Fruit fly (Drosophila melanogaster): Measurements from ENCODE around the gene neo.
A peak's percentile ranks its signal among the peaks of the same experiment; 100 is the strongest.

Gene neo

DNA sequence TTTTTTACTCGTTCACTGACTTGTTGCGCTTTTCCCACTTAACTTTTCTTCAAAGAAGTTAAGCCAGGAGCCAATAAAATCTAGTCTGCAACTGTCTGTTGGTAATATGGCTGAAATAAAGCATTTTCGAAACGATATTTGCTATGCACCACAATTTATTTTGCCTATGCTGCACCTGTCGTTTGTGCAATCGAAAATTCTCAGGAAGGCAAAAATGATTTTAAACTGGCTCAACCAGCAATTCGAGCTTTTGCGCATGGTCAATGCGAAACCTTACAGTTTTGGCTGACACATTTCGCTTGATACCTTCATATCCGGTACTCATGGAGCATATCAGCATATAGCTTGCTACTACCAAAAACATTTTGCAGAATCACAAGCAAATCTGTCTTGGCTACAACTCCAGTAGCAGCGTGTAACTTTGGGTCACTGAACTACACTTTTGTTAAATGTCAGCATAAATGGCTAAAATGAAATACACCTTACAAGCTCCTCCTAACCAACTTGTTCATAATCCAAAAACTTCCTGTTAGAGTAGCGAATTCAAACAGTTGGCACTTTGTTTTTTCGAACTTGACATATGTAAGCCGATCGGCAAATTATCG lies 20.9 kb downstream of the neo start:
- TF ChIP-seq CG33017 (tag; optimal IDR thresholded peaks at IDR 0.05) (no peak), tj (GFP tag; optimal IDR thresholded peaks at IDR 0.05) (peak; percentile 95), bab1 (GFP tag; optimal IDR thresholded peaks at IDR 0.05) (peak; percentile 56)

DNA sequence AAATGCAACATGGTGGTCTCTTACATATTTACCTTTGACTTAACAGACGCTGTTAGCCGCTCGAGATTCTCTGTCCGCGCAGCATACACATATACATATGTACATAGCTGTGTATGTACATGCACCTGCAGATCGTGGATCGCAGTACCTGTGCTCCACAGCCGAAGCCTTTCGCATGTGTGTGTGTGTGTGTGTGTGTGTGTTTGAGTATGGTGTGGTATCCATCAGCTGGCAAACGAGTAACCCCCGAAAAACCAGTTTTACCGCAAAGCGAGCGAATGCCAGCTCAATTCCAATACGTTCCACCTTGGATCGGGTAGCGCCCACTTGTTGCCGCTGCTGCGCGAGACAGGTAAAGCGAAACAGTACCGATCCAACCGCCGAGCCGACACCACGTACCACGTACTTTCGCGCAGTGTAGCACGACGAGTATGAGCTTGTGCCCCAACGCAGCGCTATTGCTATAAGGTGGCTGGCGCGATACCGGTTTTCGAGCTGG lies 22.4 kb downstream of the neo start, which contains the start of gene Cad99C:
Cad99C (plus strand) TSS at position 365 of the 499 bp plus-strand sequence.
- TF ChIP-seq ovo (GFP tag; optimal IDR thresholded peaks at IDR 0.05): peak; percentile 5
- TF ChIP-seq CG5204 (GFP tag; optimal IDR thresholded peaks at IDR 0.05): no peak
- peak; percentile 46 for TF ChIP-seq tj (GFP tag; optimal IDR thresholded peaks at IDR 0.05)

DNA sequence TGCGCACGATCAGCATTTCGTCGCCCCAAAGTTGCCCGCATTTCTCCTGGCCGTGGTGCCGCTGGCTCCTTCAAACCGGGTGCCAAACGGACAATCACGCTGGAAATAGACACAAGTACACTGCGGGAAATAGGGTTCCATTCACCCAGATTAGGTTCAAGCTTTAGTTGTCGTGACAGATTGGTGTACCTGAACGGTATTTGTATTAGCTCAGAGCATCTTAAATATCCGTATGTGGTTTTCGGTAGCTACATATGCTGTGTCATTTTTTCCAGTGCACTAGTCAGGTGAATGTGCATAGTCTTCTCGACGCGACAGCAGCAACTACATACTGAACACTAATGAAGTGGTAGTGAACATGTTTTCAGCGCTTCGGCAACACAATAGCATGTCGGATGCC lies 28.2 kb downstream of the neo start:
- TF ChIP-seq CG7101 (tag; optimal IDR thresholded peaks at IDR 0.05) (no peak), Clk (GFP tag; optimal IDR thresholded peaks at IDR 0.05) (no peak), CG7045 (GFP tag; optimal IDR thresholded peaks at IDR 0.05) (no peak), CG14711 (tag; optimal IDR thresholded peaks at IDR 0.05) (no peak), Crg-1 (GFP tag; optimal IDR thresholded peaks at IDR 0.05) (no peak), cic (GFP tag; optimal IDR thresholded peaks at IDR 0.05) (no peak), pad (GFP tag; optimal IDR thresholded peaks at IDR 0.05) (no peak), cnc (optimal IDR thresholded peaks at IDR 0.05) (no peak), kay (GFP tag; ENCODE audit: borderline replicate concordance) (no peak), Mnt (GFP tag; optimal IDR thresholded peaks at IDR 0.05) (no peak), toe (GFP tag; optimal IDR thresholded peaks at IDR 0.05) (no peak), Hr96 (GFP tag; optimal IDR thresholded peaks at IDR 0.05) (no peak)

DNA sequence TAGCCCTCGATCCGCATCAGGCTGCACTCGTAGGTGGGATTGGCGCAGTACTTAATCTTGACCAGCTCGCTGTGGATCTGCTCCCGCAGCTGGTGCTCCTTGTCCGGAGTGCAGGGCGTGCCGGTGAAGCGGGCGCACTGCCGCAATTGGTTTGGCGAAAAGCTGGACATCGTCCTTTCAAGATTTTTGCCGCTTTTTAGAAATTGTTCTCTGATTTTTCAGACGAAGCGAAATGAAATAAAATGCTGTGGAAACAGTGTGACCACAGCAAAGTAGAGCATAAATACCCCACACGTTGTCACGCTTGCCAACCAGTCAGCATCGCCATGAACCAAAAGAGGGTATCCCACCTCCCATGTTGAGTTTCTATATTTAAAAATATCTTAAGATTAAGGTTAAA lies 38.3 kb downstream of the neo start, which contains the start of gene dgt1:
dgt1 (minus strand) TSS at position 264 of the 400 bp plus-strand sequence.
- TF ChIP-seq Hr96 (GFP tag; optimal IDR thresholded peaks at IDR 0.05) (no peak), bab1 (GFP tag; optimal IDR thresholded peaks at IDR 0.05) (peak; percentile 22), Mnt (GFP tag; optimal IDR thresholded peaks at IDR 0.05) (peak; percentile 42)

DNA sequence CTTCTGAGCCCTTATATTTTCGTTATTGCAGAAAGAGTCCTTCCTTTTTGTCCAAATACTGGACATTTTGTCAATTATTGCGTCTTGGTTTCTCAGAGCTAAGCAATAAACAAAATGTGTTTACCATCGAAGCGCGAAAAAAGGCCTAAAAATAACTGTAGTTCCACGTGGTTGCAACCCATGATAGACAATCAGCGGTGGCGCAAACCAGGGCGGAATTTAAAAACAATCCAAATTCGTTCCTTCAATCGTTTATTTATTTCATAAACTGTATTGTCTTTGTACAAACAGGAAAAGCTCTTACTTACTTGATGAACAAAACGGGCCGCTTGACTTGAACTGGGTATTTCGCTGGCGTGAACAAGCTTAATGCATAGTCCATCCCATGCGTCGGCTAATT lies 39.9 kb downstream of the neo start, which contains the start of gene CG7824:
CG7824 (minus strand) TSS at position 131 of the 400 bp plus-strand sequence.
- no peak for TF ChIP-seq CG1620 (GFP tag; optimal IDR thresholded peaks at IDR 0.05)
- TF ChIP-seq Mnt (GFP tag; optimal IDR thresholded peaks at IDR 0.05): peak; percentile 49
- no peak for TF ChIP-seq CG5204 (GFP tag; optimal IDR thresholded peaks at IDR 0.05)
- no peak for TF ChIP-seq toe (GFP tag; optimal IDR thresholded peaks at IDR 0.05)
- TF ChIP-seq cic (GFP tag; optimal IDR thresholded peaks at IDR 0.05): no peak
- no peak for TF ChIP-seq Crg-1 (GFP tag; optimal IDR thresholded peaks at IDR 0.05)
- no peak for TF ChIP-seq Clk (GFP tag; optimal IDR thresholded peaks at IDR 0.05)

DNA sequence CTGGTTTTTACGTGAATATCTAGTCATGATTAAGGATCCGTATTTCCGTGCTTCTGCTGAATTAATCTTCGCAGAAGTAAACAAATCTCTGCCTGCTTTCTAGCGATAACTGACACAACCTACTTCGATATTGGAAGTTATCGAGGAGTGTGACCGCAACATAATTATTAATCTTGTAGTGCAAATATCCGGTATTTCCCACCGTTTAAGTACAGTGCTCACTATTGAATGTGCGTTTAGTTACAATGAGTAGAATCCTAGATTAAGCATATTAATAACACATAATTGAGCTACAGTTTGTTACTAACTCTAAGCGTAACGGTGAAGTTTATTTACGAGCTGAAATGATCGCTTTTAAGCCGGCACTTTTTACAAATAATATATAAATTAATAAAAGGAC lies 40.8 kb downstream of the neo start:
- TF ChIP-seq CG7101 (tag; optimal IDR thresholded peaks at IDR 0.05) (peak; percentile 45), CG14711 (tag; optimal IDR thresholded peaks at IDR 0.05) (no peak), Mnt (GFP tag; optimal IDR thresholded peaks at IDR 0.05) (peak; percentile 46), kay (GFP tag; ENCODE audit: borderline replicate concordance) (no peak), cic (GFP tag; optimal IDR thresholded peaks at IDR 0.05) (peak; percentile 8), bab1 (GFP tag; optimal IDR thresholded peaks at IDR 0.05) (peak; percentile 56), CG33017 (tag; optimal IDR thresholded peaks at IDR 0.05) (peak; percentile 4), CG12768 (GFP tag; optimal IDR thresholded peaks at IDR 0.05) (no peak), CG11617 (GFP tag; optimal IDR thresholded peaks at IDR 0.05) (peak; percentile 32), pad (GFP tag; optimal IDR thresholded peaks at IDR 0.05) (peak; percentile 0)

DNA sequence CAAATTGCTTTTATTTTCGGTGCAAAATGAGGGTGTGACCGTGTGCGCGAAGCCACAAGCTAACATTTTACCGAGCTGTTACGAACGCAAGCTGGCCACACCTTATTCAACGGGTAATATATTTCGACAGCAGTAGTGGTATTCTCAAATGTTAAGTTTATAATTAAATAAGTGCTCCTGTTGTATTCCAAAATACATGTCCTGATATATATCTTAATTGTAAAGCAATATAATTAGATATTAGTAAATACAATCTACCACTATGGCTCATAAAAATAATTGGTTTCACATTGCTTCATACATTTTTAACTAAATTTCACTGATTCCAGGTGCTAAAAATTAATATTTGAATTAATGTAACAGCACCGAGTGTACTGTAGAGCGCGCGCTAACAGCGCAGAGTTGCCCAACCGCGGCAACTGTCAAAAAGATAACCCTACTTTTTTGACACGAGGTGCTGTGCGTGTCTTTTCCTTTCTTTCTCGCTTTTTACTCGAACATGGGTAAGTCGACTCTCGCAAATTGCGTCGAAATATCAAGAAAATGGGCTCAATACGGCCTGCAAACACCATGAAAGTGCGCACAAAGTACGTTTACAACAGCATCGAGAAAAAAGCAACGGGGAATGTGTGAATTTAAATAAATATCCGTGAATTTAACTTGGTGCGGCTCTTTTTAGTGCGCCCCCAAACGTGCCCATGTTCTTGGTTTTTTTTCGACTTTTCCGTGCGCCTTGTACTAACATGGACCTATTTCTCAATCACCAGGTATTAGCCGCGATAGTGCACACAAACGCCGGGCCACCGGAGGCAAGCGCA lies 42.7 kb downstream of the neo start, which contains the start of the genes CG15514 and RpS8:
CG15514 (minus strand) TSS at position 63 of the 818 bp plus-strand sequence.
RpS8 (plus strand) TSS at position 151 of the 818 bp plus-strand sequence.
- TF ChIP-seq CG7045 (GFP tag; optimal IDR thresholded peaks at IDR 0.05) (peak; percentile 66), pad (GFP tag; optimal IDR thresholded peaks at IDR 0.05) (peak; percentile 70), Crg-1 (GFP tag; optimal IDR thresholded peaks at IDR 0.05) (peak; percentile 57), CG7101 (tag; optimal IDR thresholded peaks at IDR 0.05) (peak; percentile 77), CG14711 (tag; optimal IDR thresholded peaks at IDR 0.05) (peak; percentile 41), CG5204 (GFP tag; optimal IDR thresholded peaks at IDR 0.05) (no peak), Mnt (GFP tag; optimal IDR thresholded peaks at IDR 0.05) (peak; percentile 90), CG12768 (GFP tag; optimal IDR thresholded peaks at IDR 0.05) (peak; percentile 63), CG33017 (tag; optimal IDR thresholded peaks at IDR 0.05) (peak; percentile 79), CG1620 (GFP tag; optimal IDR thresholded peaks at IDR 0.05) (peak; percentile 41), Hr96 (GFP tag; optimal IDR thresholded peaks at IDR 0.05) (no peak), toe (GFP tag; optimal IDR thresholded peaks at IDR 0.05) (no peak), Clk (GFP tag; optimal IDR thresholded peaks at IDR 0.05) (peak; percentile 6), ovo (GFP tag; optimal IDR thresholded peaks at IDR 0.05) (peak; percentile 70), cic (GFP tag; optimal IDR thresholded peaks at IDR 0.05) (peak; percentile 4), CG11617 (GFP tag; optimal IDR thresholded peaks at IDR 0.05) (peak; percentile 85), tj (GFP tag; optimal IDR thresholded peaks at IDR 0.05) (peak; percentile 38), bab1 (GFP tag; optimal IDR thresholded peaks at IDR 0.05) (peak; percentile 51), kay (GFP tag; ENCODE audit: borderline replicate concordance) (no peak), cnc (optimal IDR thresholded peaks at IDR 0.05) (no peak)
